Worm (Caenorhabditis elegans): ENCODE measurements around the gene txt-10.

Gene txt-10

ce11 chrV:10508855-10509254 is 23.8 kb downstream of the txt-10 start, which contains the start of gene C35A5.6:
C35A5.6 (plus strand) TSS chrV:10509137.
- TF ChIP-seq fax-1 (tag; optimal IDR thresholded peaks at IDR 0.05) (no peak), pat-9 (tag; optimal IDR thresholded peaks at IDR 0.05) (no peak)

- TF ChIP-seq fkh-6 (tag; optimal IDR thresholded peaks at IDR 0.05): no peak
- no peak for TF ChIP-seq pha-4 (tag; optimal IDR thresholded peaks at IDR 0.05)
- TF ChIP-seq nhr-232 (tag; optimal IDR thresholded peaks at IDR 0.05): no peak
- no peak for TF ChIP-seq K02D7.2 (tag; optimal IDR thresholded peaks at IDR 0.05)
- TF ChIP-seq hlh-15 (tag; optimal IDR thresholded peaks at IDR 0.05): no peak
- no peak for TF ChIP-seq ceh-31 (tag; optimal IDR thresholded peaks at IDR 0.05)
- TF ChIP-seq ceh-34 (tag; optimal IDR thresholded peaks at IDR 0.05): no peak
- TF ChIP-seq ceh-22 (tag; optimal IDR thresholded peaks at IDR 0.05): no peak
- TF ChIP-seq unc-42 (tag; optimal IDR thresholded peaks at IDR 0.05): no peak
- no peak for TF ChIP-seq tbx-7 (tag; optimal IDR thresholded peaks at IDR 0.05)
Observed at ce11 chrV:10505553-10505952, 27.1 kb downstream of the txt-10 start, which contains the start of gene C35A5.5. C35A5.5 (plus strand) TSS chrV:10505853.

ce11 chrV:10503893-10504292 is 28.7 kb downstream of the txt-10 start, which contains the start of gene C35A5.10:
C35A5.10 (plus strand) TSS chrV:10504193.
- TF ChIP-seq lim-6 (tag; optimal IDR thresholded peaks at IDR 0.05) (no peak), fkh-10 (GFP tag; optimal IDR thresholded peaks at IDR 0.05) (no peak)

ce11 chrV:10503011-10503410 is 29.6 kb downstream of the txt-10 start, which contains the start of gene C35A5.11:
C35A5.11 (minus strand) TSS chrV:10503111.
- TF ChIP-seq sox-2 (GFP tag; IDR thresholded peaks at IDR 0.05) (no peak), nhr-11 (tag; optimal IDR thresholded peaks at IDR 0.05) (no peak), ceh-48 (tag; optimal IDR thresholded peaks at IDR 0.05) (no peak), C08G9.2 (tag; optimal IDR thresholded peaks at IDR 0.05) (no peak), che-1 (tag; optimal IDR thresholded peaks at IDR 0.05) (no peak), ttx-3 (tag; optimal IDR thresholded peaks at IDR 0.05) (no peak), T23F11.4 (GFP tag; optimal IDR thresholded peaks at IDR 0.05) (no peak), ref-2 (tag; optimal IDR thresholded peaks at IDR 0.05) (no peak), C38D4.7 (GFP tag; optimal IDR thresholded peaks at IDR 0.05) (no peak), ceh-30 (tag; optimal IDR thresholded peaks at IDR 0.05) (no peak), sox-4 (tag; optimal IDR thresholded peaks at IDR 0.05) (no peak)

- TF ChIP-seq lim-6 (tag; optimal IDR thresholded peaks at IDR 0.05): no peak
- no peak for TF ChIP-seq odd-2 (tag; optimal IDR thresholded peaks at IDR 0.05)
- TF ChIP-seq ahr-1 (tag; optimal IDR thresholded peaks at IDR 0.05): no peak
- TF ChIP-seq unc-86 (tag; optimal IDR thresholded peaks at IDR 0.05): no peak
- TF ChIP-seq nfya-1 (tag; optimal IDR thresholded peaks at IDR 0.05): no peak
- no peak for TF ChIP-seq K09A11.1 (tag; optimal IDR thresholded peaks at IDR 0.05; ENCODE audit: insufficient read depth)
- no peak for TF ChIP-seq ceh-48 (tag; optimal IDR thresholded peaks at IDR 0.05)
Observed at ce11 chrV:10501295-10501694, 31.3 kb downstream of the txt-10 start, which contains the start of gene C35A5.3. C35A5.3 (minus strand) TSS chrV:10501395.

- TF ChIP-seq sdc-2 (tag; optimal IDR thresholded peaks at IDR 0.05): no peak
- TF ChIP-seq unc-86 (tag; optimal IDR thresholded peaks at IDR 0.05): no peak
- TF ChIP-seq ceh-31 (tag; optimal IDR thresholded peaks at IDR 0.05): no peak
- no peak for TF ChIP-seq pros-1 (tag; optimal IDR thresholded peaks at IDR 0.05)
- no peak for TF ChIP-seq ceh-45 (GFP tag; IDR thresholded peaks at IDR 0.05)
- no peak for TF ChIP-seq F13H6.1 (tag; optimal IDR thresholded peaks at IDR 0.05)
- no peak for TF ChIP-seq zip-5 (tag; optimal IDR thresholded peaks at IDR 0.05)
- no peak for TF ChIP-seq fax-1 (tag; optimal IDR thresholded peaks at IDR 0.05)
- no peak for TF ChIP-seq ceh-9 (tag; optimal IDR thresholded peaks at IDR 0.05)
- no peak for TF ChIP-seq C08G9.2 (tag; optimal IDR thresholded peaks at IDR 0.05)
- TF ChIP-seq unc-3 (GFP tag; conservative IDR thresholded peaks at IDR 0.05): no peak
- TF ChIP-seq unc-3 (tag; optimal IDR thresholded peaks at IDR 0.05): no peak
- no peak for TF ChIP-seq ets-4 (tag; optimal IDR thresholded peaks at IDR 0.05)
Observed at ce11 chrV:10496733-10497132, 35.9 kb downstream of the txt-10 start, which contains the start of gene C35A5.4. C35A5.4 (plus strand) TSS chrV:10497033.
